Worm (Caenorhabditis elegans): ENCODE results near the gene srsx-40.

srsx-40 gene

DNA sequence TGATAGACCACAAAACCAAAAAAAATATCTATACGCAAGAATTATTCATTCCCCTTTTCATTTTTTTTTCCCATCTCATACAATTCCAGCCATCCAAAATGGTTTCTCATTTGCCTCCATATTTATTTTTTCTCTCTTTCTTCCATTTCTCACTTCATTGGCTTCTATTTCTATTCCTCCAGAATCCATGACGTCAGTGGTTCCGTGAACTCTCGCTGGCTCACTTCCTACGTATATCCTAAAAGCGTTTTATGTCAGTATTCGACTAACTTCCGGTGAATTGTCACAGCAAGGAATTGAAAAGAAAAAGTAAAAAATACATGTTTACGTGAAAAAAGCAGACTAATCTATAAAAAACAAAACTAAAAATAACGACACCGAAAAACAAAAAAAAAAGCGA is 23.5 kb upstream of the srsx-40 start:
- no peak for TF ChIP-seq unc-62 (GFP tag; optimal IDR thresholded peaks at IDR 0.05)

DNA sequence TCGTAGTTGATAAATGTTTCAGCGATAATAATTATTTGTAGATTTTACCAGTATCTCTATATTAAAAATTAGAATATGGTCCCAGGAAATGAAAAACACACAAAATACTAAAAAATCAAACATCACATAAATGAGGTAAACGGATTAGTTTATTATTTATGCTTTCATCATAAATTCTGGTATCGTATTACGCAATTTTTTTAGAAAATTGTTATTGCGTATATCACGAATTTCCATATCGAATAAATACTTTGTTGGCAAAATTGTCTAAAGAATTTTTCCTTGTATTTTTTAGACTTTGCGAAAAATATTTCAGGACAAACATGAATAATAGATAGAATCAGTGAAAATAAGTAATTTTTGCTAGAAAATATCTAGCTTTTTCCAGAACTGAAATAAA is 22.8 kb upstream of the srsx-40 start:
- TF ChIP-seq unc-62 (GFP tag; optimal IDR thresholded peaks at IDR 0.05) = no peak

DNA sequence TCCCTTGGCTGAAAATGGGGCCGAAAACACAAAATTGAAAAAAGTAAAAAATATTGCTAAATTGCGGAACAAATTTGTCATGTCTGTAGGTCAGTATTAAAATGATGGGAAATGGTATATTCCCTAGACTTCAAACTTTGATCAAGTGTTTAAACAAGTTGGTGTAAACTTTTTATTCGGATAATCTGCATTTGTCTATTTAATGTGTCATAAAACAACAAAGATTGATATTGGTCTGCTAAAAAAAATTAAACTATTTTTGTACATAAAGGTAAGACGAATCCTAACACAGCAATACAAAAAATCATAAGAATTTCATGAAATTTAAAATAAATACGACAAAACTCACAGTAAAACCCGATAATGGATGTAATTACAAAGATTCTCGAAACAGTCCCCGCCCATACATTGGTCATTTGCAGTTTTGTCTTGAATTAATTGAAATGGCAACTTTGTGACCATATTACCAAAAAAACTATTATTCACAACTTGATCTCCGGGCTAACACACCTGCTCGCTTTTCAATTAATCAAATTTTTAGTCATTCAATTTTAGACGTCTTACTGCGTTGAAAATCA is 20.6 kb upstream of the srsx-40 start, which contains the start of the genes ZK105.6 and ZK105.8:
ZK105.6 (minus strand) TSS at position 101 of the 578 bp plus-strand sequence.
ZK105.8 (plus strand) TSS at position 528 of the 578 bp plus-strand sequence.
- no peak for TF ChIP-seq unc-62 (GFP tag; optimal IDR thresholded peaks at IDR 0.05)

DNA sequence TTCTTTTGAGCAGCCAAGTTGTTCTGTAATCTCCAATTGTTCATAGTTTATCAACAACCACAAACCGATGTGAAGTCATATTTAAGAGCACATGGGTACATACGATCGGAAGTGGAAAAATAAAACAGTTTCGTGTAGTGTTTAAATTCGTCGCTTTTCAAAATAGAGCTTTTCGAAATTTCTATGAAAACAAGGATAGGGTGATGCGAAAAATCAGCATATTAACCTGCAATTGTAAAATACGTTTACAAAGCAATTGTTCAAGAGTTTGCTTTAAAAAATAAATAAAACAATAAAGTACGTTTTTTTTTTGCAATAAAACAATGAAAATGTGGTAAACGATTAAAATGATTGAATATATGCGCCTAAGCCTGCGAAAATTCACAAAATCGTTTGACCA is 18.5 kb upstream of the srsx-40 start, which contains the start of gene ZK105.14:
ZK105.14 (minus strand) TSS at position 101 of the 400 bp plus-strand sequence.
- no peak for TF ChIP-seq unc-62 (GFP tag; optimal IDR thresholded peaks at IDR 0.05)

DNA sequence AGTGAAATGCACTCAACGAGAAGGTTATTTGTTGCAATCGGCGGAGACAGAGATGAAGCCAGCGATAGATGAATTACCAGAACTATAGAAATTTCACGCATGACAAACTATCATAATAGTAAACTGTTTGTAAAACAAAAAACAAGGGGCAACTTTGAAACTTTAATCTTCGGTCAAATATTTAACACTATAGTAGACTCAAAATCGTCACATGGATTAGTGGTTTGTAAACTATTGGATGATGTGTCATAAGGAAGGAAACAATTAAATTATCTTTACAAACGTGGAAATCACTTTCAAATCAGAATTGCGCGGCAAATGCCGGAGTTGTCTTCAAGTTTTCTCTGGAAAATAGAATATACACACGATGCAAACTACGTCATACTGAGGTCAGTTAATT is 14.2 kb upstream of the srsx-40 start, which contains the start of gene ZK105.5:
ZK105.5 (minus strand) TSS at position 101 of the 400 bp plus-strand sequence.
- no peak for TF ChIP-seq unc-62 (GFP tag; optimal IDR thresholded peaks at IDR 0.05)

DNA sequence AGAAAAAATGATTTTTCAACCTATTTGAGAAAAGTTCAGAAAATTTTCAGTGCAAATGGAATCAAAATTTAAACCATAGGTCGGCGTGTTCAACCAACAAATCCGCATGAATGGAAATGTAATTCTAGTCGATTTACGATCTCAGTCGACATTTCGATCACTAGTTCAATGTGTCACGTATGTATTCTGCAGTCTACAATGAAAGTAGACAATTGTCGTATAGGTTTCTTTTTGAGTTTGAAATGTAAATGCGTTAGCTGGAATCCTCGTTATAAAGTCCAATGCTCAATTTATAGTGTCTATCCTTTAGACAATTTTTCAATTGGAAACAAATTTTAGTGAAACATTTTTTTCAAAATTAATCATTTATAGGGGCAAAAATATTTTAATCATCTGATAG is 12.6 kb upstream of the srsx-40 start, which contains the start of gene ZK105.12:
ZK105.12 (minus strand) TSS at position 101 of the 400 bp plus-strand sequence.
- no peak for TF ChIP-seq unc-62 (GFP tag; optimal IDR thresholded peaks at IDR 0.05)

DNA sequence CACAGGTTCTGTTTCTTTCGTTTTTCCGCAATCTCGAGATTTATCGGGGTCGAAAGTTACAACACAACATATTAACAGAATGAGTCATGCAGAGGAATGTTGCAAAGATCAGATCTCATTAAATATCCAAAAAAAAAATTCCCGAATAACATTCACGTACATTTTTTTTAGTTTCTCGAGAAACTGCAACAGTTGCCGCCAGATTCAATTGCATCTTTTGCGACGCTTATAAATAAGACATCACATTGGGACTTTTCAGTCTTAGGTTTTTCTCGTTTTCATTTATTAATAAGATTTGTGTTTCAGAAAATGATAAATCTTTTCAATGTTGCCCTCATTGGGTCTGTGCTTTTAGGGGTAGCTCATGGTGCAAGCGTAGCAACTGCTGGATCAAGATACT is 10.3 kb upstream of the srsx-40 start, which contains the start of gene ZK105.1:
ZK105.1 (plus strand) TSS at position 301 of the 400 bp plus-strand sequence.
- no peak for TF ChIP-seq unc-62 (GFP tag; optimal IDR thresholded peaks at IDR 0.05)

DNA sequence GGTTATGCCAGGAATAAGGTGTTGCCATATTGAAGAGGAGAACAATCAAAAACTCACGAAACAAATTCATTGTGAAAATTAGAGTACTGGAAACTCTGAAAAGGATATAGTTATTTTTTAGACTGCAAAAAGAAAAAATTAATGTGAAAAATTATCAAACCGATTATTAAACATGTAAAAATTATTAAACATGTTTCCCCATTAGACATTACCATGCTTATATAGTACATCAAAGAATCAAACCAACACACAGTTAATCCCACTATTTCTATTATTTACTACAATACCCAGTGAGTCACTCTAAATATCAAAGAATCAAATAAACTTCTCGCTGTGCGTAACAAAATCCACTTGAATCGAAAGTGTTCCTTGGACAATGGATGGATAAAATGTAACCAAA is 9.6 kb upstream of the srsx-40 start, which contains the start of gene ZK105.13:
ZK105.13 (minus strand) TSS at position 101 of the 400 bp plus-strand sequence.
- no peak for TF ChIP-seq unc-62 (GFP tag; optimal IDR thresholded peaks at IDR 0.05)

DNA sequence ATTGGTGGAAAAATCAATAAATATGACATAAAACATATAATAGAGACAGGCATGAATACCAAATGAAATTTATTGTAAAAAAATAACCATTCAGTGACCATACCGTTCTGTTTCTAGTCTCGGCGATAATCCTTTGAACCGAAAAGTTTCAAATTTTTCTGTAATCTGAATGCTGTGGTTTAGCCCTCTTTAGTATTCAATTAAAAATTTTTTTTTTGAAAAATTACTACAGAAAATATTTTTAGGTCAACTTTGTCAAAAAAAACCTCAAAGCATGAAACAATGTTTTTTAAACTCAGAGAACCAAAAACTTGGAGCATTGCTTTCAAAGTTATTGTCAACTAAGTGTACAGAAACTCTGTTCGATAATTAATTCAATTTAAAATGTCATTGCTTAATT is 5.1 kb upstream of the srsx-40 start, which contains the start of gene ZK105.11:
ZK105.11 (minus strand) TSS at position 101 of the 400 bp plus-strand sequence.
- no peak for TF ChIP-seq unc-62 (GFP tag; optimal IDR thresholded peaks at IDR 0.05)

DNA sequence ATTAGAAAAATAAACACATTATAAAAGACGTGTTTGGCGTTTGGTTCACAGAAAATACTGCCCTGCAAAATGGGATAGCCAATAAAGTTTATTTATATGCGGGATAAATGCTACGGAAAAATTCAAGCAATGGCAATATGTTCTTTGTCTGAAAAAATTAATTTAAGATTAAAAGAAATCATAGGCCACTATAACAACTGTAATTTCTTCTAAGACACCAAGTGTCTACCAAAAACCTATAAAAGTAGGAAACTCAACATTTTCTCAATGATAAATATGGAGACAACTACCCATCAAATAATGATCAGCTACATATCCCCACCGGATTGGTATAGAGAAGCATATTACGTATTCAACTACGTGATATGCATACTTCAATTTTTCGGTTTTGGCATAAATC is 1.9 kb upstream of the srsx-40 start, which contains the start of gene srw-3:
srw-3 (plus strand) TSS at position 301 of the 400 bp plus-strand sequence.
- TF ChIP-seq unc-62 (GFP tag; optimal IDR thresholded peaks at IDR 0.05) = no peak

DNA sequence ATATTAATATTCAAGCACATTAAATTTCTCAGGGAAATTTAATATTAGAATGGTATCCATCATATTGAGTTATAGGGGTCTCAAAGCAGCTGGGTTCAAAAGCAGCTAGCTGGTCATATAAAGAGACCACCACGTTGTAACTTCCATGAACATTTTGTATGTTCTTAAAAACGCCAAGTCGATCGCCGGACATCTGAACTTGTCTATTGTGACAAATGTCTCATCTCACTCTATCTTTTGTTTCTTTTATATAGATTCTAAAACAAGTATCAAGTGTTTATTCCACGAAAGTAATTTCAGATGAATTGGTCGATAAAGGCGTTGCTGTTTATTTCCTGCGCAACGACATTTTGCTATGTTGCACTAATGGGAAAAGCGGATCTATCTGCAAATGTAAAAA is 6.6 kb downstream of the srsx-40 start, which contains the start of gene ZK105.3:
ZK105.3 (plus strand) TSS at position 301 of the 400 bp plus-strand sequence.
- TF ChIP-seq unc-62 (GFP tag; optimal IDR thresholded peaks at IDR 0.05) = no peak

DNA sequence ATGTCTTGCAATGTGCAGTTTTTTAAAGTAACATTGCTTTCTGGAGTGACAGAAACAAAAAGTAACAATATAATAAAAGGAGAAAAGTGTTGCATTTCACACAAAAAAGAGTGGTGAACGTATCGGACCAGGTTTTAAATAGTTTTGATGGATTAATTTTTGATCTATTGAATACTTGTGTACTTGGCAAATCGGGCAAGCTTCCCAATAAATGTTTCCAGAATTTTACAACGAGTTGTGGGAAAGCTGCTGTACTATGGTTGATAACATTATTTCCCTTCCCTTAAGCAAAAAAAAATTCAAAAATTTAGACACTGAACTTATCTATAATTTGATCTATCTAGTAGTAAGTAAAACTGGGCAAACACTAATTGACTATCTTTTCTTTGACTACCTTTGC is 10.0 kb downstream of the srsx-40 start, which contains the start of gene C12D5.10:
C12D5.10 (minus strand) TSS at position 101 of the 400 bp plus-strand sequence.
- TF ChIP-seq unc-62 (GFP tag; optimal IDR thresholded peaks at IDR 0.05) = no peak

DNA sequence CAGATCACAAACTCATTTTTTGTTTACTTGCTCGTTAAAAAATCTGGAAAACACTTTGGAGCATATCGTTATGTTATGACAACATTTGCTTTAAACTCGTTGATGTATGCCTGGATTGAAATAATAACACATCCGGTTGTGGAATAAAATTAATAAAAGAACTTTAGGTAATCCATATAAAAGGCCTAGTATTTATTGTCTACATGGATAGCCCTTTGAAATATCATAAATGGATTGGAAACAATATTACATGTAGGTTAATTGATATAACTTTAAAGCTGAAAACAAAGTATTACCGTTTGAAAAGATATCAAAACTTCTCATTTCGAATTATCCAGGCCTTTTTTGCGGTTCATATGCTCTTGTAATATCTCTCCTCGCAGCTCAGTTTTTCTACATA is 12.8 kb downstream of the srsx-40 start:
- TF ChIP-seq unc-62 (GFP tag; optimal IDR thresholded peaks at IDR 0.05) = no peak

DNA sequence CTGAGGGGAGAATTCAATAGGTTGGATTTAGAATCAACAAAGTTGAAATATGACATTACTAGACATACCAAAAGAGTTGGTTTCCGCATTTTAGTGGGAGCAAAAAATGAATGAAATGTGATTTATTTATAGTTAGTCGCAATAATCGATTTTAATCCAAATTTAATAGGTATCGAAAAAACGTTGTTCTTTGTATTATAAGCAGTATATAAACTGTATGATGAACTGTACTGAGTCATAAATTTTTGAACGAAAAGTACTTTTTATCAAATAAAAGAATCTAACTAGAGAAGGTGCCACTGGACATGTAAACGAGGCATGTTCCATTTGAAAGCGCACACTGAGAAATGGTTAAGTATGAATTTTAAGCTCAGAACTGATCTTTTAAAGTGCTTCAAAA is 13.5 kb downstream of the srsx-40 start, which contains the start of gene C12D5.9:
C12D5.9 (minus strand) TSS at position 101 of the 400 bp plus-strand sequence.
- TF ChIP-seq unc-62 (GFP tag; optimal IDR thresholded peaks at IDR 0.05) = no peak

DNA sequence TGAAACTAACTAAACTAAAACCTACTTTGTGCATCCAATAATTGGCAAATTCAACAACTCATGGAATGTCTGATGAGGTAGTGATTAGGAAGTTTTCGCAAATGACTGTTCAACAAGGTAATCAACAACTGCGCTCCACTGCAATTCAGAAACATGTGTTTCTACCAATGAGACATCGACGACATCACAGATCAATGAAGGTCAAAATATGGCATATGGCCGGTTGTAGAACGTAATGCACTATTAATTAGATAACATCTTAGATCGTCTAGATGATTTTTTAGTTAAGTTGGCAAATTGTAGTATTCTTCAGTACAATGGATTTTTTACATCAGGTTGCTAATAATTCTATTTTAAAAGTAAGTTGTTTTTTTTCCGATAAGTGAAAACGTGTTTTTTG is 17.2 kb downstream of the srsx-40 start, which contains the start of the genes nhr-94 and nhr-152:
nhr-94 (minus strand) TSS at position 147 of the 400 bp plus-strand sequence.
nhr-152 (plus strand) TSS at position 162 of the 400 bp plus-strand sequence.
- TF ChIP-seq unc-62 (GFP tag; optimal IDR thresholded peaks at IDR 0.05) = no peak

DNA sequence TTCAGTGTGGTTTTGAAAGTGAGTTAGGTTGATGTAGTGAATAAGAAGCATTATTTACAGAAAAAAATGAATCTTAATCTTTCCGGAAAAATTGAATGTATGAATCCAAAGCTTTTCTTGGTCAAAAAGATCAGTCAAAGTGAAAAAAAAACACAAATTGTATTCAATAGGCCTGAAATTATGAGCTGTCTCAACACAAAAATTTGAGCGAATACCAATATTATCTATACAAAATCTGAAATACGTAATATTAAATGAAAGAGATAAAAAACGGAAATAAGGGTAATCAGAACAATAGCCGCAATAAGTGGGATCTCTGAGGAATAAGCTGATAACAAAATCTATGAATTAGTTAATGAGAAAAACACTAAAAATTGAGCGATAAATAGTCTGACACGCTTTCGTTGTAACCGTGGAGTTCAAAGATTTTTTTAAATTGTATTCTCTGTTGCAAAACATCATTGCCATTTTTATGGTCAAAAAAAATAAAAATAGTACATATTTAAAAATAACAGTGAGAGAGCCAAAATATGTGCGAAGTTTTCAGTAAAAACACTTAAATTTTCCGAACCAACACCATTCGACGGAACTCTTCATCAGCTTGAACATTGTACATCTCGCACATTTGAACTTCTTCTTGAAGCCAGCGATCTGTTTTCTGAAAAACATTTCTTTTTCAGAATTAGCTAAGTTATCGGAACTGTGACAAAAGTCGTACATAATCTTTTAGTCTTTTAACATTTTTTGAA is 19.4 kb downstream of the srsx-40 start, which contains the start of gene sre-11:
sre-11 (minus strand) TSS at position 51 of the 749 bp plus-strand sequence.
- TF ChIP-seq unc-62 (GFP tag; optimal IDR thresholded peaks at IDR 0.05) = no peak

Measured in whole organism, dauer.